Worm (Caenorhabditis elegans): ENCODE measurements around the gene rpap-2.

rpap-2 gene

ce11 chrIII:9010047-9010446 is 42.3 kb downstream of the rpap-2 start, which contains the start of gene F59B2.8:
Gene F59B2.8, minus strand, starts transcription at chrIII:9010197.
- TF ChIP-seq ztf-1 (GFP tag; conservative IDR thresholded peaks at IDR 0.05) (no peak), crh-2 (tag; optimal IDR thresholded peaks at IDR 0.05) (no peak), nhr-21 (tag; optimal IDR thresholded peaks at IDR 0.05) (no peak), elt-3 (tag; optimal IDR thresholded peaks at IDR 0.05) (no peak), peb-1 (tag; optimal IDR thresholded peaks at IDR 0.05) (no peak), sem-4 (tag; optimal IDR thresholded peaks at IDR 0.05) (no peak), unc-39 (tag; optimal IDR thresholded peaks at IDR 0.05) (no peak), mdl-1 (tag; optimal IDR thresholded peaks at IDR 0.05) (no peak), F13H6.1 (tag; optimal IDR thresholded peaks at IDR 0.05) (no peak), nhr-25 (tag; optimal IDR thresholded peaks at IDR 0.05) (no peak), nhr-10 (tag; optimal IDR thresholded peaks at IDR 0.05) (no peak), blmp-1 (tag; optimal IDR thresholded peaks at IDR 0.05; ENCODE audit: insufficient read depth) (no peak), ZK546.5 (tag; optimal IDR thresholded peaks at IDR 0.05) (no peak), sma-3 (GFP tag; optimal IDR thresholded peaks at IDR 0.05) (no peak), lin-39 (tag; optimal IDR thresholded peaks at IDR 0.05) (no peak), unc-55 (GFP tag; optimal IDR thresholded peaks at IDR 0.05) (no peak), gmeb-1 (tag; optimal IDR thresholded peaks at IDR 0.05) (no peak), fos-1 (tag; optimal IDR thresholded peaks at IDR 0.05) (no peak), egl-27 (tag; optimal IDR thresholded peaks at IDR 0.05) (no peak), unc-62 (GFP tag; optimal IDR thresholded peaks at IDR 0.05) (no peak)

DNA sequence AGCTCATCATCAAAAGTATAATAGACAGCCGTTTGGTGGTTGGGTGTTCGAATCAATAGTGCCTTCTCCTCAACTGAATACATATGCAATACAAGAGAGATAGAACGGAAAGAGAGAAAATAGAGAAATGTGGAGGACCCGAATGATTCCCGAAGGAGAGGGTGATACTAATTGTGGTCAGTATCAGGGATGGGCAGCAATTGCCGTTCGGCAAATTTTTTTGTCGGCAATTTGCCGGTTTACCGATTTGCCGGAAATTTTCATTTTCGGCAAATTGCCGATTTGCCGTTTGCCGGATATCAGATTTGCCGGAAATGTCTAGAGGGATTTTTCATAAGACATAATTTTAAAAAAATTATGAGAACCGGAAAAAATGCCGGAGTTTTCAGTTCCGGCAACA is 44.5 kb downstream of the rpap-2 start, which contains the start of gene F59B2.9:
Gene F59B2.9, minus strand, starts transcription at position 101 of the 400 bp plus-strand sequence.
- TF ChIP-seq nhr-77 (tag; optimal IDR thresholded peaks at IDR 0.05) (no peak), nhr-6 (tag; optimal IDR thresholded peaks at IDR 0.05) (no peak), nhr-25 (tag; optimal IDR thresholded peaks at IDR 0.05) (no peak), mab-5 (tag; optimal IDR thresholded peaks at IDR 0.05) (no peak), unc-62 (GFP tag; optimal IDR thresholded peaks at IDR 0.05) (no peak), ztf-11 (tag; optimal IDR thresholded peaks at IDR 0.05) (no peak), R02D3.7 (tag; optimal IDR thresholded peaks at IDR 0.05) (no peak), ceh-82 (tag; optimal IDR thresholded peaks at IDR 0.05) (no peak), elt-1 (tag; optimal IDR thresholded peaks at IDR 0.05) (no peak), F13H6.1 (tag; optimal IDR thresholded peaks at IDR 0.05) (no peak), aly-2 (tag; optimal IDR thresholded peaks at IDR 0.05) (no peak), sem-4 (tag; optimal IDR thresholded peaks at IDR 0.05) (no peak), gmeb-1 (tag; optimal IDR thresholded peaks at IDR 0.05) (no peak), nhr-237 (tag; optimal IDR thresholded peaks at IDR 0.05) (no peak), lin-39 (tag; optimal IDR thresholded peaks at IDR 0.05) (no peak), nhr-129 (tag; optimal IDR thresholded peaks at IDR 0.05) (no peak)

- no peak for TF ChIP-seq ceh-82 (tag; optimal IDR thresholded peaks at IDR 0.05)
- TF ChIP-seq crh-2 (tag; optimal IDR thresholded peaks at IDR 0.05) = no peak
- TF ChIP-seq ceh-16 (tag; optimal IDR thresholded peaks at IDR 0.05) = no peak
- no peak for TF ChIP-seq snpc-4 (tag; optimal IDR thresholded peaks at IDR 0.05)
- no peak for TF ChIP-seq mbf-1 (tag; optimal IDR thresholded peaks at IDR 0.05)
- no peak for TF ChIP-seq lsy-2 (tag; optimal IDR thresholded peaks at IDR 0.05)
- TF ChIP-seq ZK546.5 (tag; optimal IDR thresholded peaks at IDR 0.05) = no peak
- TF ChIP-seq mdl-1 (tag; optimal IDR thresholded peaks at IDR 0.05) = no peak
- no peak for TF ChIP-seq C34F6.9 (tag; optimal IDR thresholded peaks at IDR 0.05)
- no peak for TF ChIP-seq ztf-1 (GFP tag; conservative IDR thresholded peaks at IDR 0.05)
- TF ChIP-seq elt-3 (tag; optimal IDR thresholded peaks at IDR 0.05) = no peak
- TF ChIP-seq sem-4 (tag; optimal IDR thresholded peaks at IDR 0.05) = no peak
Observed at ce11 chrIII:9017181-9017651, 49.4 kb downstream of the rpap-2 start, which contains the start of gene F59B2.12. Gene F59B2.12, plus strand, starts transcription at chrIII:9017601.

All from whole organism, L2 larva.